Fruit fly (Drosophila melanogaster) whole organism, pupa: ENCODE data around the gene CG32104.

Experiments used
- CG10348 ChIP-seq: fragments of 200-800 bp; sonication (Bioruptor generic); IDR thresholded peaks from 2 replicates; pipeline ENCODE4 v1.3.6; 2022; ENCODE audit warnings: missing biosample characterization, missing genetic modification characterization
- CG12605 ChIP-seq: fragments of 200-800 bp; sonication (Bioruptor generic); IDR thresholded peaks from 2 replicates; pipeline ENCODE4 v1.3.6; 2022; ENCODE audit warnings: missing biosample characterization, missing genetic modification characterization
- CG14655 ChIP-seq: fragments of 200-800 bp; sonication (Bioruptor generic); optimal IDR thresholded peaks from 3 replicates; lab custom pipeline; 2017; ENCODE audit warnings: mild to moderate bottlenecking, missing biosample characterization, missing genetic modification reagents, missing genetic modification characterization
- CG34367 ChIP-seq: fragments of 200-800 bp; sonication (Bioruptor generic); optimal IDR thresholded peaks from 2 replicates; lab custom pipeline; 2018; ENCODE audit warnings: missing biosample characterization, mild to moderate bottlenecking, missing genetic modification characterization
- CG8301 ChIP-seq: fragments of 200-800 bp; sonication (Bioruptor generic); optimal IDR thresholded peaks from 2 replicates; lab custom pipeline; 2018; ENCODE audit warnings: missing biosample characterization, mild to moderate bottlenecking, missing genetic modification characterization
- D1 ChIP-seq: fragments of 200-800 bp; sonication (Bioruptor generic); optimal IDR thresholded peaks from 2 replicates; lab custom pipeline; 2018; ENCODE audit warnings: missing biosample characterization, mild to moderate bottlenecking, missing genetic modification characterization, moderate library complexity
- EcR ChIP-seq: fragments of 200-800 bp; sonication (Bioruptor generic); optimal IDR thresholded peaks from 3 replicates; lab custom pipeline; 2019; ENCODE audit warnings: missing biosample characterization, missing genetic modification characterization, mild to moderate bottlenecking, moderate library complexity, missing genetic modification reagents
- Ets98B ChIP-seq: fragments of 200-800 bp; sonication (Bioruptor generic); IDR thresholded peaks from 2 replicates; pipeline ENCODE4 v1.3.6; 2022; ENCODE audit warnings: missing biosample characterization, missing genetic modification characterization
- fd96Ca ChIP-seq: fragments of 200-800 bp; sonication (Bioruptor generic); IDR thresholded peaks from 3 replicates; pipeline ENCODE4 v1.3.6; 2022; ENCODE audit warnings: missing biosample characterization, missing genetic modification characterization
- rn ChIP-seq: fragments of 200-800 bp; sonication (Bioruptor generic); IDR thresholded peaks from 2 replicates; pipeline ENCODE4 v1.3.6; 2022; ENCODE audit warnings: missing biosample characterization, missing genetic modification characterization

- TF ChIP-seq CG8301 (tag; lab: Kevin White, UChicago) = no peak
- TF ChIP-seq CG14655 (GFP tag; lab: Kevin White, UChicago) = no peak
- no peak for TF ChIP-seq CG10348
- no peak for TF ChIP-seq CG12605
- no peak for TF ChIP-seq EcR
- no peak for TF ChIP-seq Ets98B (GFP tag; lab: Robert Waterston, UW)
- no peak for TF ChIP-seq fd96Ca (GFP tag; lab: Robert Waterston, UW)
- no peak for TF ChIP-seq CG34367 (tag; lab: Kevin White, UChicago)
- no peak for TF ChIP-seq D1 (tag; lab: Kevin White, UChicago)
- TF ChIP-seq rn = no peak
Observed at dm6 chr3L:12363729-12364128, 35.4 kb downstream of the CG32104 start.
